Worm (Caenorhabditis elegans) whole organism, young adult: ENCODE results near the gene C18D11.6.
A peak's percentile ranks its signal among the peaks of the same experiment; 100 is the strongest.
"Not testable (repeated sequence)": the region's sequence is repeated elsewhere in the genome, so short reads cannot be mapped to it uniquely, and the experiment has no call there.

Source experiments
- F57A8.1 ChIP-seq: fragments of 200-800 bp; sonication (Bioruptor generic); optimal IDR thresholded peaks from 2 replicates; lab custom pipeline; 2018; ENCODE audit warnings: mild to moderate bottlenecking, missing genetic modification characterization, moderate library complexity, missing compliant biosample characterization
- ama-1 ChIP-seq, 3 experiments: fragments of 150-350 bp in 1 of 3; sonication (generic microtip) in 2 of 3; optimal IDR thresholded peaks; 2 replicates each; lab custom pipeline; 2014 to 2018; ENCODE audit warnings: missing biosample characterization in 2 of 3, missing genetic modification characterization in 2 of 3, missing genetic modification reagents in 2 of 3
- aptf-3 ChIP-seq: fragments of 200-800 bp; sonication (Bioruptor generic); IDR thresholded peaks from 2 replicates; pipeline ENCODE4 v1.3.6; 2022; ENCODE audit warnings: missing genetic modification characterization, missing compliant biosample characterization
- him-1 ChIP-seq: sonication (generic microtip); optimal IDR thresholded peaks from 2 replicates; lab custom pipeline; 2016; ENCODE audit warnings: missing genotype, missing genetic modification reagents, missing genetic modification characterization, missing compliant biosample characterization
- lag-1 ChIP-seq: fragments of 200-800 bp; sonication (Bioruptor generic); IDR thresholded peaks from 2 replicates; pipeline ENCODE4 v1.3.6; 2022; ENCODE audit warnings: missing genetic modification reagents, missing genetic modification characterization, missing compliant biosample characterization
- lin-35 ChIP-seq, 3 experiments: fragments of 150-350 bp in 2 of 3; sonication (generic microtip) in 1 of 3; optimal IDR thresholded peaks; 2 replicates each; lab custom pipeline; 2014 to 2018; ENCODE audit warnings: missing biosample characterization in 3 of 3, missing genetic modification characterization in 3 of 3, missing genetic modification reagents in 3 of 3
- lin-40 ChIP-seq: sonication (generic microtip); optimal IDR thresholded peaks from 2 replicates; lab custom pipeline; 2016; ENCODE audit warnings: missing genetic modification characterization, mild to moderate bottlenecking, missing compliant biosample characterization, missing genotype, missing genetic modification reagents
- pha-4 ChIP-seq: fragments of 150-350 bp; sonication (generic microtip); optimal IDR thresholded peaks from 2 replicates; lab custom pipeline; 2014; ENCODE audit warnings: missing biosample characterization, missing genetic modification reagents, missing genetic modification characterization
- snpc-4 ChIP-seq, 5 experiments: fragments of 150-350 bp in 1 of 5; sonication (generic microtip) in 4 of 5; optimal IDR thresholded peaks; 2 replicates each; lab custom pipeline; 2014 to 2018; ENCODE audit warnings: missing genetic modification characterization in 5 of 5, missing biosample characterization in 3 of 5, antibody characterized with exemption in 2 of 5, mild to moderate bottlenecking in 2 of 5, missing compliant biosample characterization in 2 of 5, missing genotype in 2 of 5, moderate library complexity in 2 of 5, missing genetic modification reagents in 1 of 5
- tlf-1 ChIP-seq: fragments of 200-800 bp; sonication (Bioruptor generic); optimal IDR thresholded peaks from 2 replicates; lab custom pipeline; 2018; ENCODE audit warnings: mild to moderate bottlenecking, missing genetic modification characterization, missing compliant biosample characterization

- not testable (repeated sequence) for TF ChIP-seq lin-40 (tag; lab: Kevin White, UChicago); F57A8.1 (GFP tag; lab: Kevin White, UChicago); tlf-1 (GFP tag; lab: Kevin White, UChicago); ama-1 (optimal IDR thresholded peaks at IDR 0.05; lab: Kevin White, UChicago); lag-1 (GFP tag; lab: Robert Waterston, UW); pha-4 (tag; lab: Kevin White, UChicago)
- peak in 1 of 3 experiments; percentile 35 for TF ChIP-seq lin-35 (GFP tag; optimal IDR thresholded peaks at IDR 0.05; lab: Kevin White, UChicago)
- peak; percentile 8 for TF ChIP-seq snpc-4 (GFP tag; optimal IDR thresholded peaks at IDR 0.05; lab: Kevin White, UChicago)
- peak; percentile 6 to 92 (median 69) for TF ChIP-seq snpc-4 (tag; optimal IDR thresholded peaks at IDR 0.05; lab: Kevin White, UChicago)
- peak; percentile 83; the same call in 1 of the 2 replicates for TF ChIP-seq aptf-3 (GFP tag; lab: Robert Waterston, UW)
- TF ChIP-seq him-1 = peak; percentile 16
- peak in 1 of 2 experiments; percentile 60 for TF ChIP-seq ama-1 (GFP tag; optimal IDR thresholded peaks at IDR 0.05; lab: Kevin White, UChicago)
Measured at ce11 chrIII:11792295-11793256, 17.8 kb upstream of the C18D11.6 start, which contains the start of gene C24H11.2.
